Worm (Caenorhabditis elegans) whole organism, L4/young adult: ENCODE data around the gene alp-1.

Experiments used
- W03F9.2 ChIP-seq: fragments of 150-350 bp; optimal IDR thresholded peaks from 2 replicates; lab custom pipeline; 2014; ENCODE audit warnings: missing biosample characterization, missing genetic modification characterization
- dao-5 ChIP-seq: sonication (generic microtip); optimal IDR thresholded peaks from 2 replicates; lab custom pipeline; 2016; ENCODE audit warnings: missing genotype, missing genetic modification characterization, moderate library complexity, missing compliant biosample characterization
- him-1 ChIP-seq: sonication (generic microtip); optimal IDR thresholded peaks from 2 replicates; lab custom pipeline; 2016; ENCODE audit warnings: missing genotype, missing genetic modification reagents, missing genetic modification characterization, missing compliant biosample characterization

Gene alp-1

ce11 chrIV:8869624-8870023, 17.3 kb downstream of the alp-1 start, which contains the start of gene npp-23:
Gene npp-23 (minus strand): TSS chrIV:8869679.
- TF ChIP-seq him-1 (no peak), W03F9.2 (no peak), dao-5 (tag; lab: Kevin White, UChicago) (no peak)

- TF ChIP-seq dao-5 (tag; lab: Kevin White, UChicago) (no peak), him-1 (no peak), W03F9.2 (no peak)
These were observed 20.7 kb downstream of the alp-1 start, which contains the start of gene C09G9.3 for ce11 chrIV:8872958-8873357. Gene C09G9.3 (minus strand): TSS chrIV:8873058.

ce11 chrIV:8873847-8874246, 21.6 kb downstream of the alp-1 start, which contains the start of gene hdl-2:
Gene hdl-2 (plus strand): TSS chrIV:8874147.
- TF ChIP-seq him-1 (no peak), dao-5 (tag; lab: Kevin White, UChicago) (no peak), W03F9.2 (no peak)

- no peak for TF ChIP-seq dao-5 (tag; lab: Kevin White, UChicago)
- TF ChIP-seq W03F9.2 = no peak
- TF ChIP-seq him-1 = no peak
These were observed 27.5 kb downstream of the alp-1 start, which contains the start of gene npax-4 for ce11 chrIV:8879810-8880209. Gene npax-4 (minus strand): TSS chrIV:8879910.

DNA sequence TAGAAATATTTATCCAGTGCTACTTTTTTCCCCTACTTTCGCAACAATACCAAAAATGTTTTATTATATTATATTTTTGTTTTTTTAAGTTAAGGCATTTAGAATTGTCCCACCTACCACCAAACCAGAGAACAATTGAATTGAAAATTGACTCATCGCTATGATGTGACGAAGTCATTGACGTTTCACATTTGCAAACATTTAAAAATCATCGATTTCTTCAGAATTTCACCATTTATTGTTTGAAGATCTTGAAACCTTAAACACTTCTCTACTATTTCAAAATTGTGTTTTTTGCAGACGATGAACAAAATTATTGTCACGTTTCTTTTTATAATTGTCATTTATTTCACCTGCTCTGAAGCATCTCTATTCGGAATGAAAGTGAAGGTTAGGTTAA, 28.9 kb downstream of the alp-1 start, which contains the start of gene C09G9.8:
C09G9.8 (plus strand) TSS at position 301 of the 400 bp plus-strand sequence.
- TF ChIP-seq dao-5 (tag; lab: Kevin White, UChicago) = no peak
- TF ChIP-seq him-1 = no peak
- TF ChIP-seq W03F9.2 = no peak

DNA sequence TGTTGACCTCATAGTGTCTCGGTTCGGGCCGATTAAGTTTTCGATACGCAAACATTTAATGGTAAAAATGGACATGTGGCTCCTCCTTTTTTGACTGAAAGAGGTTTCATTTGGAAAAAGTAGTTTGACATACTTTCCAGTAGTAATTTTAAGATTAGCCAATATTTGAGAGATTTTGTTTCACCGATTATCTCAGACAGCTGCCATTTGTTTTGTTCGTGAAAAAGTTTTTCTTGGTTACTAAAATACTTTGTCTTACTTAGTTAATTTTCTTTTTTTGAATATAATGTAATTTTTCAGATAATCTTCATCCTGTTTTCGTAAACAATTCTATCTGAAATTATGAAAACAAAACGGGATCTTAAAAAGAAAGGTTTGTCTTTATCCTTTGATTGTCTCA, 33.9 kb downstream of the alp-1 start, which contains the start of gene C09G9.5:
C09G9.5 (plus strand) TSS at position 301 of the 400 bp plus-strand sequence.
- TF ChIP-seq him-1 (no peak), dao-5 (tag; lab: Kevin White, UChicago) (no peak), W03F9.2 (no peak)

- TF ChIP-seq him-1 = no peak
- peak; percentile 26 for TF ChIP-seq W03F9.2
These were observed 36.3 kb downstream of the alp-1 start, which contains the start of gene oma-1 for ce11 chrIV:8888525-8889026. Gene oma-1 (plus strand): TSS chrIV:8888976.

- no peak for TF ChIP-seq him-1
- TF ChIP-seq W03F9.2 = peak; percentile 56
- no peak for TF ChIP-seq dao-5 (tag; lab: Kevin White, UChicago)
These were observed 38.8 kb downstream of the alp-1 start, which contains the start of gene spr-2 for ce11 chrIV:8891131-8891530. Gene spr-2 (plus strand): TSS chrIV:8891462.

DNA sequence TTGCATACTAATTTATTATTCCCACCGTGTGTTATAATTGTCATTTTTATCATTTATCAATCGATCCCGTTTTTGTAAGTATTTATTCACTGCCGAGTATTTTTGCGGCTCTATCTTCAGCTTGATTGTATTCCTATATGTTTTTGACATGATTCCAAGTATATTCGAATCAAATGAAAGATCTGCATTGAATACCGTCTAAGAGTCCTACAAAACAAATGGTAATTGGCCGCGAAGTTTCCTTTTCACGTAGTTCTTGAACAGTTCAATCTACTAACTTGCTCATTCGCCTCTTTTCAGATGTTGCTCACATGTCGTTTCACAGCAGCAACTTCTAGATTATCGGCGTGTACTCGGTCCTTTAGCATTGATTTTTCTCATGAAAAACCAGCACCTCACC, 40.3 kb downstream of the alp-1 start, which contains the start of gene C27B7.2:
C27B7.2 (plus strand) TSS at position 301 of the 400 bp plus-strand sequence.
- TF ChIP-seq him-1 = no peak
- TF ChIP-seq W03F9.2 = no peak
- TF ChIP-seq dao-5 (tag; lab: Kevin White, UChicago) = no peak

- TF ChIP-seq W03F9.2 = peak; percentile 80
- TF ChIP-seq him-1 = no peak
These were observed 41.5 kb downstream of the alp-1 start, which contains the start of gene rad-54.L2 for ce11 chrIV:8893746-8894145. Gene rad-54.L2 (plus strand): TSS chrIV:8894077.

- no peak for TF ChIP-seq W03F9.2
- no peak for TF ChIP-seq him-1
- TF ChIP-seq dao-5 (tag; lab: Kevin White, UChicago) = no peak
These were observed 49.1 kb downstream of the alp-1 start, which contains the start of gene C27B7.5 for ce11 chrIV:8901346-8901745. Gene C27B7.5 (plus strand): TSS chrIV:8901646.

ce11 chrIV:8906164-8906563, 53.9 kb downstream of the alp-1 start, which contains the start of gene C27B7.6:
Gene C27B7.6 (minus strand): TSS chrIV:8906345.
- TF ChIP-seq W03F9.2 = no peak
- no peak for TF ChIP-seq him-1
- TF ChIP-seq dao-5 (tag; lab: Kevin White, UChicago) = no peak

ce11 chrIV:8906743-8907142, 54.4 kb downstream of the alp-1 start, which contains the start of gene C27B7.7:
Gene C27B7.7 (plus strand): TSS chrIV:8907043.
- no peak for TF ChIP-seq him-1
